Worm (Caenorhabditis elegans) whole organism, dauer: ENCODE data around the gene K09C4.5.

Experiments used
- unc-62 ChIP-seq: sonication (generic microtip); optimal IDR thresholded peaks from 2 replicates; lab custom pipeline; 2017; ENCODE audit warnings: missing biosample characterization, missing genetic modification reagents, missing genetic modification characterization

Gene K09C4.5

ce11 chrX:3283189-3283588 is 758 bp downstream of the K09C4.5 start:
- TF ChIP-seq unc-62 (GFP tag; lab: Kevin White, UChicago) = no peak

- no peak for TF ChIP-seq unc-62 (GFP tag; lab: Kevin White, UChicago)
These were observed 2.5 kb downstream of the K09C4.5 start for ce11 chrX:3284967-3285366.

- TF ChIP-seq unc-62 (GFP tag; lab: Kevin White, UChicago) = no peak
These were observed 3.0 kb downstream of the K09C4.5 start for ce11 chrX:3285448-3285847.

- no peak for TF ChIP-seq unc-62 (GFP tag; lab: Kevin White, UChicago)
These were observed 6.8 kb downstream of the K09C4.5 start, which contains the start of gene K09C4.4 for ce11 chrX:3289183-3289582. Gene K09C4.4 (plus strand): TSS chrX:3289483.

- no peak for TF ChIP-seq unc-62 (GFP tag; lab: Kevin White, UChicago)
These were observed 7.7 kb downstream of the K09C4.5 start for ce11 chrX:3290147-3290546.

ce11 chrX:3291948-3292347 is 9.5 kb downstream of the K09C4.5 start:
- TF ChIP-seq unc-62 (GFP tag; lab: Kevin White, UChicago) = no peak

ce11 chrX:3296182-3296581 is 13.8 kb downstream of the K09C4.5 start, which contains the start of gene K09C4.2:
Gene K09C4.2 (plus strand): TSS chrX:3296482.
- TF ChIP-seq unc-62 (GFP tag; lab: Kevin White, UChicago) = no peak

ce11 chrX:3297812-3298211 is 15.4 kb downstream of the K09C4.5 start:
- no peak for TF ChIP-seq unc-62 (GFP tag; lab: Kevin White, UChicago)

- TF ChIP-seq unc-62 (GFP tag; lab: Kevin White, UChicago) = no peak
These were observed 16.2 kb downstream of the K09C4.5 start, which contains the start of gene K09C4.1 for ce11 chrX:3298582-3298981. Gene K09C4.1 (plus strand): TSS chrX:3298882.

- no peak for TF ChIP-seq unc-62 (GFP tag; lab: Kevin White, UChicago)
These were observed 18.2 kb downstream of the K09C4.5 start for ce11 chrX:3300582-3300981.

- TF ChIP-seq unc-62 (GFP tag; lab: Kevin White, UChicago) = no peak
These were observed 19.3 kb downstream of the K09C4.5 start, which contains the start of gene F11D5.5 for ce11 chrX:3301770-3302169. Gene F11D5.5 (plus strand): TSS chrX:3302070.

ce11 chrX:3304068-3304467 is 21.6 kb downstream of the K09C4.5 start, which contains the start of gene F11D5.7:
Gene F11D5.7 (plus strand): TSS chrX:3304368.
- no peak for TF ChIP-seq unc-62 (GFP tag; lab: Kevin White, UChicago)

- TF ChIP-seq unc-62 (GFP tag; lab: Kevin White, UChicago) = no peak
These were observed 24.3 kb downstream of the K09C4.5 start for ce11 chrX:3306594-3307296.

- no peak for TF ChIP-seq unc-62 (GFP tag; lab: Kevin White, UChicago)
These were observed 28.3 kb downstream of the K09C4.5 start for ce11 chrX:3310702-3311101.

ce11 chrX:3313939-3314338 is 31.5 kb downstream of the K09C4.5 start:
- TF ChIP-seq unc-62 (GFP tag; lab: Kevin White, UChicago) = no peak

ce11 chrX:3315014-3315413 is 32.6 kb downstream of the K09C4.5 start, which contains the start of gene ddr-2:
Gene ddr-2 (plus strand): TSS chrX:3315314.
- TF ChIP-seq unc-62 (GFP tag; lab: Kevin White, UChicago) = no peak
